Worm (Caenorhabditis elegans) whole organism, L2 larva: Measurements from ENCODE around the gene C30A5.16.

Source experiments
- aly-2 ChIP-seq: fragments of 150-350 bp; optimal IDR thresholded peaks from 2 replicates; lab custom pipeline; 2014; ENCODE audit warnings: missing biosample characterization, missing genetic modification characterization
- ama-1 ChIP-seq: fragments of 150-350 bp; optimal IDR thresholded peaks from 2 replicates; lab custom pipeline; 2018; ENCODE audit warnings: inconsistent platforms
- blmp-1 ChIP-seq: sonication (generic microtip); optimal IDR thresholded peaks from 2 replicates; lab custom pipeline; 2017; ENCODE audit warnings: missing genetic modification characterization, mild to moderate bottlenecking, missing compliant biosample characterization, antibody characterized with exemption, moderate library complexity; ENCODE audit not compliant: insufficient read depth
- elt-1 ChIP-seq: fragments of 150-350 bp; optimal IDR thresholded peaks from 2 replicates; lab custom pipeline; 2014; ENCODE audit warnings: missing biosample characterization, missing genetic modification characterization
- mdl-1 ChIP-seq, 2 experiments: fragments of 150-350 bp in 1 of 2; sonication (generic microtip) in 1 of 2; optimal IDR thresholded peaks; 2 replicates each; lab custom pipeline; 2017; ENCODE audit warnings: missing biosample characterization in 2 of 2, missing genetic modification characterization in 2 of 2
- nhr-11 ChIP-seq: fragments of 150-350 bp; optimal IDR thresholded peaks from 2 replicates; lab custom pipeline; 2014; ENCODE audit warnings: missing biosample characterization, missing genetic modification characterization
- nhr-237 ChIP-seq: fragments of 150-350 bp; optimal IDR thresholded peaks from 2 replicates; lab custom pipeline; 2014; ENCODE audit warnings: missing biosample characterization, missing genetic modification characterization
- snpc-4 ChIP-seq: fragments of 150-350 bp; optimal IDR thresholded peaks from 2 replicates; lab custom pipeline; 2014; ENCODE audit warnings: missing biosample characterization, missing genetic modification characterization
- unc-62 ChIP-seq: fragments of 150-350 bp; optimal IDR thresholded peaks from 2 replicates; lab custom pipeline; 2014; ENCODE audit warnings: missing biosample characterization, missing genetic modification reagents, missing genetic modification characterization
- zag-1 ChIP-seq: fragments of 150-350 bp; optimal IDR thresholded peaks from 2 replicates; lab custom pipeline; 2014; ENCODE audit warnings: missing biosample characterization, missing genetic modification characterization

- TF ChIP-seq nhr-237 (tag; lab: Kevin White, UChicago), result no peak
- no peak for TF ChIP-seq unc-62 (GFP tag; lab: Kevin White, UChicago)
- TF ChIP-seq nhr-11 (tag; lab: Kevin White, UChicago), result no peak
- no peak for TF ChIP-seq elt-1 (tag; lab: Kevin White, UChicago)
- no peak for TF ChIP-seq snpc-4 (tag; lab: Kevin White, UChicago)
- no peak for TF ChIP-seq blmp-1 (tag; lab: Kevin White, UChicago)
- TF ChIP-seq ama-1 (lab: Kevin White, UChicago), result no peak
- no peak for TF ChIP-seq zag-1 (tag; lab: Kevin White, UChicago)
- no peak for TF ChIP-seq mdl-1 (tag; optimal IDR thresholded peaks at IDR 0.05; lab: Kevin White, UChicago)
- no peak for TF ChIP-seq aly-2
Measured at ce11 chrIII:8228916-8229315, 10.9 kb downstream of the C30A5.16 start.
